Worm (Caenorhabditis elegans): Measurements from ENCODE around the gene C14F11.4.

The C14F11.4 gene

DNA sequence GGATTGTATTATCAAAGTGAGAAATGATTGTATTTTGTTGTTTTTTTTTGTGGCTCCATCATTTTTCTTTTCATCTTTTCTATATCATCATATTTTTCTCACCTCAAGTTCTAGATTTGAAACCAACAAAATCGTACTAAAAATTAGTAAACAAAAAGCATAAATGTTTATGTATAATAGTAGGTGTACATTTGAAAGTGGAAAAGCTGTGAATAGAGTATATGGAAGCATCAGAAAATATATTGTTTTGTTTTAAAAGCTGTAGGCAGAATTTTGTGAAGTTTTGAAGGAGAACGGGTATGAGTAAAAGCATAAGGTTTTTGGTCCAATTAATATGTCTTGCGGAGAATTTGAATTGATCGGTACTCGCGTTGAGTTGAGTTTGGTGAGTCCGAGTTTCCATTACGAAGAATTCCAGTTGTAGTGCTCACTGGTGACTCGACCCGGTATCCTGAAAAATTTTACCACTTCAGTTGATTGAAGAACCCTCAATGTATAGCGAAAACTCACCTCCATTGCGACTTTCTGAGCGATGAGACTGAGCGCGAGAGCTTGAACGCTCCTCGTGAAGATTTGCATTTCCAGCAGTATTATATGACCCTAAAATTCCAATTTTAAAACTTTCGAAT lies at the start of gene C14F11.4:
C14F11.4 (minus strand) TSS at position 51 of the 629 bp plus-strand sequence.
- TF ChIP-seq dve-1 (tag; optimal IDR thresholded peaks at IDR 0.05; ENCODE audit: insufficient read depth) (peak; percentile 27), T26A8.4 (GFP tag; IDR thresholded peaks at IDR 0.05) (no peak), madf-9 (GFP tag; conservative IDR thresholded peaks at IDR 0.05) (no peak), D1046.2 (GFP tag; IDR thresholded peaks at IDR 0.05) (no peak), T20F7.1 (GFP tag; optimal IDR thresholded peaks at IDR 0.05) (peak; percentile 16), lin-1 (GFP tag; IDR thresholded peaks at IDR 0.05) (no peak), nhr-11 (tag; optimal IDR thresholded peaks at IDR 0.05) (no peak), aha-1 (tag) (peak; percentile 71), arid-1 (GFP tag; conservative IDR thresholded peaks at IDR 0.05) (no peak), ctbp-1 (GFP tag; IDR thresholded peaks at IDR 0.05) (0 out of 2 replicates have a peak, but pooled peaks have one; percentile 12), mdl-1 (tag; optimal IDR thresholded peaks at IDR 0.05) (no peak), snpc-4 (tag; optimal IDR thresholded peaks at IDR 0.05) (no peak), F10B5.3 (tag; optimal IDR thresholded peaks at IDR 0.05) (no peak), nhr-77 (tag; optimal IDR thresholded peaks at IDR 0.05) (no peak), R02D3.7 (tag; optimal IDR thresholded peaks at IDR 0.05) (no peak)

DNA sequence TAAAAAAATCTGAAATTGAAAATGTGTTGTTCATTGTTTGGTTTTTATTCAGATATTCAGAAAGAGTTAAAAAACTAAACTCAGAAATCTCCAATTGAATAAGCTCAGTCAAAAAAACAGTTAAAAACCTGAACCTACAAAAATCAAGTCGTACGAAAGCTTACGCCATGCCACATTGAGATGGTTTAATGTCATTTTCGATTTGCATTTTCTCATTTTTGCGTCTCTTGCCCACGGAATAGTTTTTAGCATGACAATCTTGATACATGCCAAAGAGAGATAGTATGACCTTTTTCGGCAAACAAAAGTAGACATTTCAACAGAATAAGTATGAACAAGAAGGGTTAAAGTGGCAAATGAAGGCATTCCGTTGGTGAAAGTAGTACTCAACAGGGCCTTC lies 48.1 kb upstream of the C14F11.4 start:
- TF ChIP-seq ama-1 (optimal IDR thresholded peaks at IDR 0.05) (peak; percentile 82), daf-16 (GFP tag; optimal IDR thresholded peaks at IDR 0.05) (no peak), daf-16 (tag; optimal IDR thresholded peaks at IDR 0.05) (no peak), nhr-25 (tag; optimal IDR thresholded peaks at IDR 0.05; ENCODE audit: borderline replicate concordance, insufficient read depth) (no peak), unc-62 (GFP tag; optimal IDR thresholded peaks at IDR 0.05 in 1 of 2) (peak in 1 of 2 experiments; percentile 46), unc-62 (tag; optimal IDR thresholded peaks at IDR 0.05) (no peak), saeg-2 (GFP tag; IDR thresholded peaks at IDR 0.05) (no peak), mep-1 (tag; optimal IDR thresholded peaks at IDR 0.05) (peak; percentile 67), lsy-2 (tag; optimal IDR thresholded peaks at IDR 0.05) (peak in 1 of 2 experiments; percentile 13), mes-2 (tag; optimal IDR thresholded peaks at IDR 0.05; ENCODE audit: poor library complexity, severe bottlenecking) (peak; percentile 43), aha-1 (tag) (peak; percentile 8)

ce11 chrX:6280272-6280791 lies 47.5 kb upstream of the C14F11.4 start:
- peak; percentile 95 for TF ChIP-seq set-16 (GFP tag; IDR thresholded peaks at IDR 0.05)

DNA sequence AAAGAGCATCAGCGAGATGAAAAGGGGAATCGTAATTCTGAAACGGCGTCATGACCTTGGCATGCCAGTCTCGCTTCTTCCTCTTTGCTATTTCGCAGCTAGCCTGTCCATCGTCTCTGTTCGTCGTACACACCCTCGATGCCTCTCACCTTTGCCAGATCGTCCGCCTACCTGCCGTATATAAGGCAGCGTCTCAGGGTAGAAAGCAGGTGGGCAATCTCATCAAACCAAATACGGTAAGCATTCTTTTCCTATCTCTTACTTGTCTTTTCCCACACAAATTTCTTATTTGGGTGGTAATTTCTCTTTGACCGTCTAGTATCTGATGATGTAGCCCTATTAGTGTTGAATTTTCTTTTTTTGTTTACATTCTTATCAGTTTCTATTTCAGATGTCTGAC lies 46.8 kb upstream of the C14F11.4 start, which contains the start of gene col-166:
col-166 (plus strand) TSS at position 392 of the 400 bp plus-strand sequence.
- no peak for TF ChIP-seq ceh-44 (GFP tag; IDR thresholded peaks at IDR 0.05)
- TF ChIP-seq gei-8 (GFP tag; optimal IDR thresholded peaks at IDR 0.05), result no peak
- peak; percentile 32 for TF ChIP-seq mep-1 (tag; optimal IDR thresholded peaks at IDR 0.05)
- no peak for TF ChIP-seq aha-1 (tag)
- no peak for TF ChIP-seq dmd-8 (GFP tag; IDR thresholded peaks at IDR 0.05)
- TF ChIP-seq ceh-32 (tag; optimal IDR thresholded peaks at IDR 0.05; ENCODE audit: poor library complexity), result no peak
- TF ChIP-seq set-16 (GFP tag; IDR thresholded peaks at IDR 0.05), result no peak
- no peak for TF ChIP-seq nhr-76 (tag; optimal IDR thresholded peaks at IDR 0.05)
- TF ChIP-seq hlh-11 (tag; optimal IDR thresholded peaks at IDR 0.05), result peak; percentile 41
- no peak for TF ChIP-seq unc-62 (GFP tag; optimal IDR thresholded peaks at IDR 0.05 in 1 of 2)
- TF ChIP-seq unc-62 (tag; optimal IDR thresholded peaks at IDR 0.05), result no peak
- TF ChIP-seq Y75B8A.6 (GFP tag; IDR thresholded peaks at IDR 0.05), result no peak
- no peak for TF ChIP-seq Y5F2A.4 (GFP tag; optimal IDR thresholded peaks at IDR 0.05)
- no peak for TF ChIP-seq unc-39 (tag; optimal IDR thresholded peaks at IDR 0.05)
- no peak for TF ChIP-seq mdt-29 (GFP tag; IDR thresholded peaks at IDR 0.05)
- no peak for TF ChIP-seq ceh-20 (GFP tag; IDR thresholded peaks at IDR 0.05)
- TF ChIP-seq zag-1 (tag; optimal IDR thresholded peaks at IDR 0.05), result no peak
- TF ChIP-seq Y48G9A.11 (GFP tag; IDR thresholded peaks at IDR 0.05), result no peak
- TF ChIP-seq mxl-3 (GFP tag; optimal IDR thresholded peaks at IDR 0.05), result peak; percentile 22
- no peak for TF ChIP-seq php-3 (GFP tag; IDR thresholded peaks at IDR 0.05)
- no peak for TF ChIP-seq spr-1 (tag; optimal IDR thresholded peaks at IDR 0.05)
- TF ChIP-seq hlh-30 (tag; optimal IDR thresholded peaks at IDR 0.05; ENCODE audit: insufficient read depth), result no peak
- TF ChIP-seq dve-1 (tag; optimal IDR thresholded peaks at IDR 0.05; ENCODE audit: insufficient read depth), result no peak
- no peak for TF ChIP-seq lin-13 (GFP tag; optimal IDR thresholded peaks at IDR 0.05)
- peak; percentile 75 for TF ChIP-seq ama-1 (optimal IDR thresholded peaks at IDR 0.05)
- TF ChIP-seq cey-2 (tag; optimal IDR thresholded peaks at IDR 0.05; ENCODE audit: borderline replicate concordance, insufficient read depth), result no peak
